Worm (Caenorhabditis elegans) whole organism, young adult: Measurements from ENCODE around the gene K02A6.4.
A peak's percentile ranks its signal among the peaks of the same experiment; 100 is the strongest.

Experiments used
- B0035.1 ChIP-seq: sonication (generic microtip); optimal IDR thresholded peaks from 2 replicates; lab custom pipeline; 2016; ENCODE audit warnings: missing genetic modification characterization, mild to moderate bottlenecking, missing compliant biosample characterization, missing genotype, missing genetic modification reagents
- C06A6.2 ChIP-seq: fragments of 200-800 bp; sonication (Bioruptor generic); conservative IDR thresholded peaks from 2 replicates; pipeline ENCODE4 v1.3.6; 2022; ENCODE audit warnings: missing genetic modification characterization, missing compliant biosample characterization
- F23B12.7 ChIP-seq: sonication (generic microtip); optimal IDR thresholded peaks from 2 replicates; lab custom pipeline; 2017; ENCODE audit warnings: missing genetic modification characterization, mild to moderate bottlenecking, missing compliant biosample characterization, antibody characterized with exemption, moderate library complexity; ENCODE audit not compliant: insufficient read depth
- F33H1.4 ChIP-seq: fragments of 200-800 bp; sonication (Bioruptor generic); IDR thresholded peaks from 2 replicates; pipeline ENCODE4 v1.3.6; 2022; ENCODE audit warnings: missing genetic modification reagents, missing genetic modification characterization, missing compliant biosample characterization
- F52B5.7 ChIP-seq: sonication (generic microtip); optimal IDR thresholded peaks from 2 replicates; lab custom pipeline; 2016; ENCODE audit warnings: mild to moderate bottlenecking, missing genetic modification characterization, missing compliant biosample characterization
- K11D2.4 ChIP-seq: fragments of 200-800 bp; sonication (Bioruptor generic); IDR thresholded peaks from 2 replicates; pipeline ENCODE4 v1.3.6; 2022; ENCODE audit warnings: missing genetic modification reagents, missing genetic modification characterization, missing compliant biosample characterization
- T07F8.4 ChIP-seq: sonication (generic microtip); optimal IDR thresholded peaks from 2 replicates; lab custom pipeline; 2016; ENCODE audit warnings: mild to moderate bottlenecking, missing genetic modification characterization, moderate library complexity, missing compliant biosample characterization
- akir-1 ChIP-seq: fragments of 200-800 bp; sonication (Bioruptor generic); optimal IDR thresholded peaks from 2 replicates; lab custom pipeline; 2018; ENCODE audit warnings: mild to moderate bottlenecking, missing genetic modification characterization, moderate library complexity, missing compliant biosample characterization
- aptf-3 ChIP-seq: fragments of 200-800 bp; sonication (Bioruptor generic); IDR thresholded peaks from 2 replicates; pipeline ENCODE4 v1.3.6; 2022; ENCODE audit warnings: missing genetic modification characterization, missing compliant biosample characterization
- athp-1 ChIP-seq: sonication (generic microtip); optimal IDR thresholded peaks from 2 replicates; lab custom pipeline; 2017; ENCODE audit warnings: mild to moderate bottlenecking, missing genetic modification characterization, missing compliant biosample characterization
- attf-3 ChIP-seq: fragments of 200-800 bp; sonication (Bioruptor generic); conservative IDR thresholded peaks from 2 replicates; pipeline ENCODE4 v1.3.6; 2022; ENCODE audit warnings: missing genetic modification reagents, missing genetic modification characterization, missing compliant biosample characterization
- attf-5 ChIP-seq: fragments of 200-800 bp; sonication (Bioruptor generic); optimal IDR thresholded peaks from 2 replicates; lab custom pipeline; 2018; ENCODE audit warnings: mild to moderate bottlenecking, missing genetic modification characterization, missing compliant biosample characterization
- cebp-1 ChIP-seq, 2 experiments: fragments of 200-800 bp in 1 of 2; sonication (Bioruptor generic) in 1 of 2; sonication (generic microtip) in 1 of 2; IDR thresholded peaks in 1 of 2; optimal IDR thresholded peaks in 1 of 2; 2 replicates each; pipeline versions ENCODE4 v1.3.6 to Lab custom; 2017 to 2022; ENCODE audit warnings: missing compliant biosample characterization in 2 of 2, missing genetic modification characterization in 2 of 2, mild to moderate bottlenecking in 1 of 2, missing genetic modification reagents in 1 of 2, moderate library complexity in 1 of 2
- cebp-2 ChIP-seq: fragments of 200-800 bp; sonication (Bioruptor generic); IDR thresholded peaks from 2 replicates; pipeline ENCODE4 v1.3.6; 2022; ENCODE audit warnings: missing genetic modification characterization, missing compliant biosample characterization
- ceh-40 ChIP-seq: fragments of 200-800 bp; sonication (Bioruptor generic); IDR thresholded peaks from 2 replicates; pipeline ENCODE4 v1.3.6; 2022; ENCODE audit warnings: missing genetic modification characterization, missing compliant biosample characterization
- chd-7 ChIP-seq: sonication (generic microtip); optimal IDR thresholded peaks from 2 replicates; lab custom pipeline; 2016; ENCODE audit warnings: mild to moderate bottlenecking, missing genetic modification characterization, moderate library complexity, missing compliant biosample characterization
- dox-1 ChIP-seq: fragments of 200-800 bp; sonication (Bioruptor generic); IDR thresholded peaks from 2 replicates; pipeline ENCODE4 v1.3.6; 2022; ENCODE audit warnings: missing genetic modification reagents, missing genetic modification characterization, missing compliant biosample characterization
- egrh-3 ChIP-seq: fragments of 200-800 bp; sonication (Bioruptor generic); IDR thresholded peaks from 2 replicates; pipeline ENCODE4 v1.3.6; 2022; ENCODE audit warnings: missing genetic modification reagents, missing genetic modification characterization, missing compliant biosample characterization
- hlh-26 ChIP-seq: fragments of 200-800 bp; sonication (Bioruptor generic); conservative IDR thresholded peaks from 2 replicates; pipeline ENCODE4 v1.3.6; 2022; ENCODE audit warnings: missing genetic modification reagents, missing genetic modification characterization, missing compliant biosample characterization
- lag-1 ChIP-seq: fragments of 200-800 bp; sonication (Bioruptor generic); IDR thresholded peaks from 2 replicates; pipeline ENCODE4 v1.3.6; 2022; ENCODE audit warnings: missing genetic modification reagents, missing genetic modification characterization, missing compliant biosample characterization
- let-607 ChIP-seq, 2 experiments: fragments of 200-800 bp in 1 of 2; sonication (Bioruptor generic) in 1 of 2; sonication (generic microtip) in 1 of 2; optimal IDR thresholded peaks; 2 replicates each; lab custom pipeline; 2016 to 2018; ENCODE audit warnings: mild to moderate bottlenecking in 2 of 2, missing compliant biosample characterization in 2 of 2, missing genetic modification characterization in 2 of 2, moderate library complexity in 2 of 2, missing genotype in 1 of 2
- lin-35 ChIP-seq, 3 experiments: fragments of 150-350 bp in 2 of 3; sonication (generic microtip) in 1 of 3; optimal IDR thresholded peaks; 2 replicates each; lab custom pipeline; 2014 to 2018; ENCODE audit warnings: missing biosample characterization in 3 of 3, missing genetic modification characterization in 3 of 3, missing genetic modification reagents in 3 of 3
- lin-54 ChIP-seq: fragments of 200-800 bp; sonication (Bioruptor generic); optimal IDR thresholded peaks from 2 replicates; lab custom pipeline; 2018; ENCODE audit warnings: mild to moderate bottlenecking, missing genetic modification characterization, missing compliant biosample characterization
- lir-1 ChIP-seq: fragments of 200-800 bp; sonication (Bioruptor generic); conservative IDR thresholded peaks from 2 replicates; pipeline ENCODE4 v1.3.6; 2022; ENCODE audit warnings: missing genetic modification reagents, missing genetic modification characterization, missing compliant biosample characterization
- lsy-27 ChIP-seq: sonication (generic microtip); optimal IDR thresholded peaks from 2 replicates; lab custom pipeline; 2017; ENCODE audit warnings: missing genetic modification characterization, mild to moderate bottlenecking, missing compliant biosample characterization, antibody characterized with exemption, missing genotype, borderline replicate concordance; ENCODE audit not compliant: insufficient read depth
- madf-3 ChIP-seq: fragments of 200-800 bp; sonication (Bioruptor generic); IDR thresholded peaks from 2 replicates; pipeline ENCODE4 v1.3.6; 2022; ENCODE audit warnings: missing genetic modification reagents, missing genetic modification characterization, missing compliant biosample characterization
- madf-6 ChIP-seq: fragments of 200-800 bp; sonication (Bioruptor generic); IDR thresholded peaks from 2 replicates; pipeline ENCODE4 v1.3.6; 2022; ENCODE audit warnings: missing genetic modification reagents, missing genetic modification characterization, missing compliant biosample characterization
- mel-28 ChIP-seq: sonication (generic microtip); optimal IDR thresholded peaks from 2 replicates; lab custom pipeline; 2016; ENCODE audit warnings: borderline replicate concordance, mild to moderate bottlenecking, missing genetic modification characterization, missing compliant biosample characterization
- mes-4 ChIP-seq: sonication (generic microtip); optimal IDR thresholded peaks from 2 replicates; lab custom pipeline; 2016; ENCODE audit warnings: missing genotype, missing genetic modification characterization, missing compliant biosample characterization
- nhr-80 ChIP-seq: sonication (generic microtip); optimal IDR thresholded peaks from 2 replicates; lab custom pipeline; 2016; ENCODE audit warnings: missing genetic modification characterization, missing compliant biosample characterization
- repo-1 ChIP-seq: sonication (generic microtip); optimal IDR thresholded peaks from 2 replicates; lab custom pipeline; 2017; ENCODE audit warnings: mild to moderate bottlenecking, missing genetic modification characterization, missing compliant biosample characterization
- sdz-38 ChIP-seq: sonication (generic microtip); optimal IDR thresholded peaks from 2 replicates; lab custom pipeline; 2016; ENCODE audit warnings: missing genotype, missing genetic modification characterization, missing compliant biosample characterization
- snpc-1.1 ChIP-seq: sonication (generic microtip); optimal IDR thresholded peaks from 2 replicates; lab custom pipeline; 2017; ENCODE audit warnings: missing genetic modification characterization, mild to moderate bottlenecking, missing compliant biosample characterization, antibody characterized with exemption, moderate library complexity, missing genotype, missing genetic modification reagents; ENCODE audit not compliant: insufficient read depth
- snpc-4 ChIP-seq, 5 experiments: fragments of 150-350 bp in 1 of 5; sonication (generic microtip) in 4 of 5; optimal IDR thresholded peaks; 2 replicates each; lab custom pipeline; 2014 to 2018; ENCODE audit warnings: missing genetic modification characterization in 5 of 5, missing biosample characterization in 3 of 5, antibody characterized with exemption in 2 of 5, mild to moderate bottlenecking in 2 of 5, missing compliant biosample characterization in 2 of 5, missing genotype in 2 of 5, moderate library complexity in 2 of 5, missing genetic modification reagents in 1 of 5
- unc-62 ChIP-seq: fragments of 150-350 bp; optimal IDR thresholded peaks from 2 replicates; lab custom pipeline; 2014; ENCODE audit warnings: missing biosample characterization, missing genetic modification reagents, missing genetic modification characterization
- zfh-2 ChIP-seq: fragments of 200-800 bp; sonication (Bioruptor generic); conservative IDR thresholded peaks from 2 replicates; pipeline ENCODE4 v1.3.6; 2022; ENCODE audit warnings: missing genetic modification reagents, missing genetic modification characterization, missing compliant biosample characterization
- ztf-22 ChIP-seq: fragments of 200-800 bp; sonication (Bioruptor generic); optimal IDR thresholded peaks from 2 replicates; lab custom pipeline; 2018; ENCODE audit warnings: mild to moderate bottlenecking, missing genetic modification characterization, moderate library complexity, missing compliant biosample characterization
- ztf-28 ChIP-seq: fragments of 200-800 bp; sonication (Bioruptor generic); IDR thresholded peaks from 2 replicates; pipeline ENCODE4 v1.3.6; 2022; ENCODE audit warnings: missing genetic modification reagents, missing genetic modification characterization, missing compliant biosample characterization
- ztf-3 ChIP-seq: fragments of 200-800 bp; sonication (Bioruptor generic); optimal IDR thresholded peaks from 2 replicates; lab custom pipeline; 2018; ENCODE audit warnings: mild to moderate bottlenecking, missing genetic modification characterization, missing compliant biosample characterization

The K02A6.4 gene

DNA sequence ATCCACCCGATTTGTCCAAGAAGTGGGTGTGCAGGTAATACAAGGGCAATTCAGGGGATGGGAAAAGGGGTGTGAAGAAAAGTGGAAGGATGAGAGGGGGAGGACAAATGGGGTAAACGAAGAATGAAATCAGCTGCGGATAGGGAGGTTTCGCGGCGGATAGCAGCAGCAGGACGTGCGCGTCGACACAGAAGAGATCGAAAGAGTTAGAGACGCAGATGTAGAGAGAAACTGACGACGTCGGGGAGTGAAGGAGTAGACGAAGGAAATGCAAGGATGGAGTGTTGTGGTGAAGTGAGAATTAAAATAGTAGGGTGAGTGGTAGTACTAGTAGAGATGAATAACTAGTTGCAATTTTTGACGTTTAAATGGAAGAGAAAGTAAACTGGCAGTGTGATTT is 33.7 kb upstream of the K02A6.4 start, which contains the start of gene M60.6 (continued):
- TF ChIP-seq mes-4 (tag; lab: Kevin White, UChicago) (no peak), lin-54 (GFP tag; lab: Kevin White, UChicago) (no peak), attf-3 (GFP tag; lab: Robert Waterston, UW) (no peak), egrh-3 (0 out of 2 replicates have a peak, but pooled peaks have one; percentile 10), hlh-26 (no peak), ztf-22 (no peak), B0035.1 (no peak), sdz-38 (tag; lab: Kevin White, UChicago) (no peak), lin-35 (GFP tag; optimal IDR thresholded peaks at IDR 0.05; lab: Kevin White, UChicago) (no peak), C06A6.2 (GFP tag; lab: Robert Waterston, UW) (no peak), snpc-1.1 (no peak)

ce11 chrX:8247088-8247487 is 28.5 kb upstream of the K02A6.4 start:
- TF ChIP-seq F33H1.4 (GFP tag; lab: Robert Waterston, UW) (no peak), aptf-3 (GFP tag; lab: Robert Waterston, UW) (no peak), madf-3 (GFP tag; lab: Robert Waterston, UW) (0 out of 2 replicates have a peak, but pooled peaks have one; percentile 59), zfh-2 (GFP tag; lab: Robert Waterston, UW) (no peak)

ce11 chrX:8246126-8246525 is 27.6 kb upstream of the K02A6.4 start, which contains the start of gene kqt-2:
TSS of gene kqt-2 (minus strand) at chrX:8246369.
- TF ChIP-seq ztf-28 (no peak), ztf-3 (GFP tag; lab: Kevin White, UChicago) (no peak), akir-1 (GFP tag; lab: Kevin White, UChicago) (no peak), dox-1 (peak; percentile 35; the same call in 1 of the 2 replicates), T07F8.4 (tag; lab: Kevin White, UChicago) (no peak), cebp-1 (GFP tag; IDR thresholded peaks at IDR 0.05; lab: Robert Waterston, UW) (no peak), cebp-1 (tag; optimal IDR thresholded peaks at IDR 0.05; lab: Kevin White, UChicago) (no peak), nhr-80 (tag; lab: Kevin White, UChicago) (peak; percentile 75), F23B12.7 (tag; lab: Kevin White, UChicago) (no peak), let-607 (tag; optimal IDR thresholded peaks at IDR 0.05; lab: Kevin White, UChicago) (peak in 1 of 2 experiments; percentile 0), attf-5 (no peak), unc-62 (GFP tag; lab: Kevin White, UChicago) (no peak), madf-6 (GFP tag; lab: Robert Waterston, UW) (no peak), lsy-27 (tag; lab: Kevin White, UChicago) (no peak), ceh-40 (no peak), cebp-2 (no peak), B0035.1 (no peak), chd-7 (tag; lab: Kevin White, UChicago) (no peak), F52B5.7 (tag; lab: Kevin White, UChicago) (no peak), lir-1 (no peak), lag-1 (GFP tag; lab: Robert Waterston, UW) (no peak), sdz-38 (tag; lab: Kevin White, UChicago) (no peak), K11D2.4 (GFP tag; lab: Robert Waterston, UW) (no peak), mel-28 (tag; lab: Kevin White, UChicago) (no peak), repo-1 (tag; lab: Kevin White, UChicago) (no peak), athp-1 (tag; lab: Kevin White, UChicago) (no peak), snpc-4 (GFP tag; optimal IDR thresholded peaks at IDR 0.05; lab: Kevin White, UChicago) (no peak), snpc-4 (tag; optimal IDR thresholded peaks at IDR 0.05; lab: Kevin White, UChicago) (no peak)
